Worm (Caenorhabditis elegans) whole organism, mixed stage, embryonic: Measurements from ENCODE around the gene Y56A3A.30.

ENCODE experiments used
- M03D4.4 ChIP-seq: sonication (generic microtip); optimal IDR thresholded peaks from 2 replicates; lab custom pipeline; 2017; ENCODE audit warnings: mild to moderate bottlenecking, missing genetic modification characterization, missing compliant biosample characterization
- bed-3 ChIP-seq: fragments of 200-800 bp; sonication (Bioruptor generic); optimal IDR thresholded peaks from 3 replicates; lab custom pipeline; 2018; ENCODE audit warnings: mild to moderate bottlenecking, missing genetic modification characterization, moderate library complexity, missing compliant biosample characterization
- blmp-1 ChIP-seq: fragments of 150-350 bp; optimal IDR thresholded peaks from 2 replicates; lab custom pipeline; 2014; ENCODE audit warnings: missing biosample characterization, missing genetic modification characterization
- ceh-39 ChIP-seq: fragments of 150-350 bp; optimal IDR thresholded peaks from 2 replicates; lab custom pipeline; 2014; ENCODE audit warnings: missing biosample characterization, missing genetic modification characterization
- ceh-43 ChIP-seq: fragments of 200-800 bp; sonication (Bioruptor generic); optimal IDR thresholded peaks from 2 replicates; lab custom pipeline; 2018; ENCODE audit warnings: mild to moderate bottlenecking, missing genetic modification characterization, moderate library complexity, missing compliant biosample characterization
- cnd-1 ChIP-seq: fragments of 200-800 bp; sonication (Bioruptor generic); optimal IDR thresholded peaks from 2 replicates; lab custom pipeline; 2018; ENCODE audit warnings: mild to moderate bottlenecking, missing genetic modification characterization, missing compliant biosample characterization
- elt-1 ChIP-seq: sonication (generic microtip); optimal IDR thresholded peaks from 2 replicates; lab custom pipeline; 2017; ENCODE audit warnings: missing genetic modification characterization, mild to moderate bottlenecking, missing compliant biosample characterization, antibody characterized with exemption, moderate library complexity, borderline replicate concordance; ENCODE audit not compliant: insufficient read depth
- elt-3 ChIP-seq: fragments of 150-350 bp; optimal IDR thresholded peaks from 2 replicates; lab custom pipeline; 2014; ENCODE audit warnings: missing biosample characterization, missing genetic modification characterization
- flh-1 ChIP-seq: fragments of 200-800 bp; sonication (Bioruptor generic); optimal IDR thresholded peaks from 2 replicates; lab custom pipeline; 2018; ENCODE audit warnings: mild to moderate bottlenecking, missing genetic modification characterization, moderate library complexity, missing compliant biosample characterization
- ham-2 ChIP-seq: fragments of 200-800 bp; sonication (Bioruptor generic); optimal IDR thresholded peaks from 2 replicates; lab custom pipeline; 2018; ENCODE audit warnings: mild to moderate bottlenecking, missing genetic modification characterization, missing compliant biosample characterization
- hlh-1 ChIP-seq: fragments of 150-350 bp; optimal IDR thresholded peaks from 2 replicates; lab custom pipeline; 2014; ENCODE audit warnings: missing biosample characterization, missing genetic modification reagents, missing genetic modification characterization
- lin-13 ChIP-seq: fragments of 150-350 bp; optimal IDR thresholded peaks from 2 replicates; lab custom pipeline; 2014; ENCODE audit warnings: missing biosample characterization, missing genetic modification characterization
- lin-32 ChIP-seq: fragments of 200-800 bp; sonication (Bioruptor generic); optimal IDR thresholded peaks from 2 replicates; lab custom pipeline; 2018; ENCODE audit warnings: mild to moderate bottlenecking, missing genetic modification characterization, missing compliant biosample characterization
- lsy-2 ChIP-seq: fragments of 150-350 bp; optimal IDR thresholded peaks from 2 replicates; lab custom pipeline; 2014; ENCODE audit warnings: missing biosample characterization, missing genetic modification characterization
- mab-5 ChIP-seq: fragments of 150-350 bp; optimal IDR thresholded peaks from 2 replicates; lab custom pipeline; 2014; ENCODE audit warnings: missing biosample characterization, missing genetic modification characterization
- mep-1 ChIP-seq: fragments of 150-350 bp; optimal IDR thresholded peaks from 2 replicates; lab custom pipeline; 2017; ENCODE audit warnings: missing biosample characterization, missing genetic modification reagents, missing genetic modification characterization, inconsistent platforms
- mls-2 ChIP-seq: sonication (generic microtip); optimal IDR thresholded peaks from 2 replicates; lab custom pipeline; 2016; ENCODE audit warnings: mild to moderate bottlenecking, missing genetic modification characterization, moderate library complexity, missing compliant biosample characterization
- nhr-12 ChIP-seq: fragments of 150-350 bp; optimal IDR thresholded peaks from 2 replicates; lab custom pipeline; 2014; ENCODE audit warnings: missing biosample characterization, missing genetic modification characterization
- nhr-2 ChIP-seq: fragments of 150-350 bp; optimal IDR thresholded peaks from 2 replicates; lab custom pipeline; 2014; ENCODE audit warnings: missing biosample characterization, missing genetic modification characterization
- nhr-237 ChIP-seq: fragments of 150-350 bp; optimal IDR thresholded peaks from 2 replicates; lab custom pipeline; 2014; ENCODE audit warnings: missing biosample characterization, missing genetic modification characterization
- nhr-28 ChIP-seq: fragments of 150-350 bp; optimal IDR thresholded peaks from 2 replicates; lab custom pipeline; 2014; ENCODE audit warnings: missing biosample characterization, missing genetic modification characterization
- nhr-76 ChIP-seq: sonication (generic microtip); optimal IDR thresholded peaks from 2 replicates; lab custom pipeline; 2017; ENCODE audit warnings: missing biosample characterization, missing genetic modification characterization
- pha-4 ChIP-seq: fragments of 150-350 bp; optimal IDR thresholded peaks from 2 replicates; lab custom pipeline; 2018; ENCODE audit warnings: missing biosample characterization, missing genetic modification reagents, missing genetic modification characterization
- tbx-8 ChIP-seq: fragments of 200-800 bp; sonication (Bioruptor generic); optimal IDR thresholded peaks from 2 replicates; lab custom pipeline; 2018; ENCODE audit warnings: mild to moderate bottlenecking, missing genetic modification characterization, moderate library complexity, missing compliant biosample characterization
- unc-120 ChIP-seq: sonication (generic microtip); optimal IDR thresholded peaks from 2 replicates; lab custom pipeline; 2017; ENCODE audit warnings: missing genetic modification characterization, missing compliant biosample characterization; ENCODE audit not compliant: poor library complexity, severe bottlenecking
- unc-39 ChIP-seq: fragments of 150-350 bp; optimal IDR thresholded peaks from 2 replicates; lab custom pipeline; 2014; ENCODE audit warnings: missing biosample characterization, missing genetic modification characterization
- unc-62 ChIP-seq: fragments of 150-350 bp; optimal IDR thresholded peaks from 2 replicates; lab custom pipeline; 2014; ENCODE audit warnings: missing biosample characterization, missing genetic modification reagents, missing genetic modification characterization
- zip-8 ChIP-seq: fragments of 150-350 bp; optimal IDR thresholded peaks from 2 replicates; lab custom pipeline; 2014; ENCODE audit warnings: missing biosample characterization, missing genetic modification characterization
- ztf-11 ChIP-seq: fragments of 150-350 bp; optimal IDR thresholded peaks from 2 replicates; lab custom pipeline; 2014; ENCODE audit warnings: missing biosample characterization, missing genetic modification characterization

Y56A3A.30 gene

DNA sequence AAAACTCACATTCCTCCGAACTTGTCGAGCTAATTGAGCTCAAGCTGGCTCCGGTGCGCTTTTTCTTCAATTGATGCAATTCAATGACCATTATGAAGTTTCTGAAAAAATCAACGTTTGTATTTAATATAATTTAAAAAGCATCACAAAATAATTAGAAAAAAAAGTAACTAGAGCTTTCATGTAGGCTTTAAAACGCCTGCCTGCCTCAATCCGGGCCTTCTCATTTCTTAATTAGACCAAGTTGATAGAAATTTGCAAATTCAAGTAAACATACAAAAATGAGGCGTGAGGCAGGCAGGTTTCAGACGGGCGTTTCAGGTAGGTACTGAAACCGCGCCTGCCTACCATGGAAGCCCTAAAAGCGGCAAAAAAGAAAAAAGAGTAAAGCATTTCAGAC is 24.0 kb upstream of the Y56A3A.30 start, which contains the start of gene Y56A3A.33:
TSS of gene Y56A3A.33 (minus strand) at position 101 of the 400 bp plus-strand sequence.
- TF ChIP-seq unc-39 (tag; lab: Kevin White, UChicago) (no peak), nhr-76 (tag; lab: Kevin White, UChicago) (no peak), mls-2 (no peak), flh-1 (GFP tag; lab: Kevin White, UChicago) (no peak), hlh-1 (no peak), elt-1 (tag; lab: Kevin White, UChicago) (no peak), mep-1 (tag; lab: Kevin White, UChicago) (no peak), cnd-1 (tag; lab: Kevin White, UChicago) (no peak), M03D4.4 (tag; lab: Kevin White, UChicago) (no peak), nhr-12 (no peak), nhr-237 (tag; lab: Kevin White, UChicago) (no peak), ceh-43 (no peak), mab-5 (tag; lab: Kevin White, UChicago) (no peak)

DNA sequence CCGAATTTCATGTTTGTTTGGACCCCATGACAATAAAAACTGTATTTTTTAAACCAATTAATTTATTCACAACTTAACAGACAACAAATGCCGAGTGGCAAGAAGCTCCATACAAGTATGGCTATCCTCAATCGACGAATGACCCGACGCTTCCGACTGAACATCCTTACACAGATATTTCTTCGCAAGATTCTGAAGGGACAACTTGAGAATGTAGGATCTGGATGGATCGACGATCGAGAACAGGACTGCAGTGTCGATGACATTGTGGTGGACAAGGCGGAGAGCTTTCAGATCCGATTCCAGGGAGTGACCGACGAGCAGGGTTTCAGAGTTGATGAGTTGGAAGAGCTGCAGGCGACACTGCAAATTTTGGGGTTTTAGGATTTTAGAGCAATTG is 20.7 kb upstream of the Y56A3A.30 start:
- TF ChIP-seq nhr-2 (tag; lab: Kevin White, UChicago) (no peak), bed-3 (GFP tag; lab: Kevin White, UChicago) (no peak), tbx-8 (GFP tag; lab: Kevin White, UChicago) (no peak), blmp-1 (tag; lab: Kevin White, UChicago) (no peak), ham-2 (GFP tag; lab: Kevin White, UChicago) (no peak), nhr-28 (tag; lab: Kevin White, UChicago) (no peak), ztf-11 (tag; lab: Kevin White, UChicago) (no peak), nhr-76 (tag; lab: Kevin White, UChicago) (no peak), pha-4 (tag; lab: Kevin White, UChicago) (no peak)
- TF ChIP-seq, all 35 proteins: peak for 0

DNA sequence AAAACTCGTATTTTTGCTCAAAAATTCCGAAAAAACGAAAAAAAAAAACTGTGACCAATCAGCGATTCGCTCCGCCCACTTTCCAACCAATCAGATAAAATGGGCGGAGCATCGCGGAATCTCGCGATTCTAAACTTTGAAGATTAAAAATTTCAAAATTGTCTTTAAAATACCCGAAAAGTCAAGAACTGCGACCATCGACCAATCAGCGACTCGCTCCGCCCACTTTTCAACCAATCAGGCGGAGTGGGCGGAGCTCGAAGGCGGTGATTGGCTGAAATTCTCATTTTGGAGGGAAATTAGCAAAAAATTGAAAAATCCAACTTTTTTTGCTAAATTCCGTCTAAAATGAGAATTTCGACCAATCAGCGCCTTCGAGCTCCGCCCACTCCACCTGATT is 16.9 kb upstream of the Y56A3A.30 start:
- no peak for TF ChIP-seq ceh-39 (tag; lab: Kevin White, UChicago)
- TF ChIP-seq M03D4.4 (tag; lab: Kevin White, UChicago): no peak
- no peak for TF ChIP-seq ztf-11 (tag; lab: Kevin White, UChicago)
- TF ChIP-seq elt-3 (tag; lab: Kevin White, UChicago): no peak

DNA sequence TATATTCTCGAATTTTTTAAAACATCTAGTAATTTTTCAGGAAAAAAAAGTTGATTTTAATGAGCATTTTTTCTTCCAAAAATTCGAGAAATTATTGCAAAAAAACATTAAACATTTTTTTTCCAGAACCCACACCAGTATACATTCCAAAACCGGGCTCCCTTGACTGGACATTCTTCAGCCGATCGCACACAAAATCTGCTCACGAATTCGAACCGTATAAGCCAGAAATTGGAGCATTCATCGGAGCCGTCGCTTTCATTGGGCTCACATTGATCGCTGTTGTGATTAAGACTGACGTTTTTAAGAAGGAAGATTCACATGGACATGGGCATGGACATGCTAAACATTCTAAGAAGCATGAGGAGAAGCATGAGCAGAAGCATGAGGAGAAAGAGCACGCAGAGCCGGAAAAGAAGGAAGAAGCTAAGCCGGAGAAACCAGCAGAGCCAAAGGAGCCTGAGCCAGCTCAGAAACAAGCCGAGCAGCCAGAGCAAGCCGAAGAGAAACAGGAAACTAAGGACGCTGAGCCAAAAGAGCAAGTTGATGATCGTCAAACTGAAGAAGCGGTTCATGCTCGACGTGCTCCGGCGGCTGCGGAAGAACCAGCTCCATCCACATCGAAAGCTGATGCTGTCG is 12.9 kb upstream of the Y56A3A.30 start:
- TF ChIP-seq unc-39 (tag; lab: Kevin White, UChicago) (no peak), nhr-237 (tag; lab: Kevin White, UChicago) (no peak), zip-8 (tag; lab: Kevin White, UChicago) (no peak), mls-2 (no peak), mab-5 (tag; lab: Kevin White, UChicago) (no peak), unc-62 (GFP tag; lab: Kevin White, UChicago) (no peak), unc-120 (tag; lab: Kevin White, UChicago) (no peak), ztf-11 (tag; lab: Kevin White, UChicago) (no peak), nhr-76 (tag; lab: Kevin White, UChicago) (no peak), elt-1 (tag; lab: Kevin White, UChicago) (no peak), nhr-12 (no peak), bed-3 (GFP tag; lab: Kevin White, UChicago) (no peak), hlh-1 (no peak)

DNA sequence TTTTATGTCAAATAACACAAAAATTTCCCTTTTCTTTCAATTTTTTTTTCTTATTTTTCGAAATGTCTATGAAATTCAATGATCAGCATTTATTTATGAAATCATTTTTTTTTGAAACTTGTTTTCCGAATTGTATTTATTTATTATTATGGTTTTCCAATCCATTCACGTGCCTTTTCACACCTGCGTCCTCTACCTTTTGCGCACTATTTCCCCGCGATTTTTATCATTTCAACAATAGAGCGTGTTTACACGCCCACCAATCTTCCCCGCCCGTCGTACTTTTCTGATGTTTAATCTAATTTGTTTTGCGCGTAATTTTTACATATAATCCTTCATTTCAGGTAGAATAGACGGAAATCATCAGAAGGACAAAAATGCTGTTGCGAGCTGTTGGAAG is 11.0 kb upstream of the Y56A3A.30 start, which contains the start of gene wah-1:
TSS of gene wah-1 (plus strand) at position 345 of the 400 bp plus-strand sequence.
- TF ChIP-seq mep-1 (tag; lab: Kevin White, UChicago): peak; percentile 9
- no peak for TF ChIP-seq pha-4 (tag; lab: Kevin White, UChicago)

DNA sequence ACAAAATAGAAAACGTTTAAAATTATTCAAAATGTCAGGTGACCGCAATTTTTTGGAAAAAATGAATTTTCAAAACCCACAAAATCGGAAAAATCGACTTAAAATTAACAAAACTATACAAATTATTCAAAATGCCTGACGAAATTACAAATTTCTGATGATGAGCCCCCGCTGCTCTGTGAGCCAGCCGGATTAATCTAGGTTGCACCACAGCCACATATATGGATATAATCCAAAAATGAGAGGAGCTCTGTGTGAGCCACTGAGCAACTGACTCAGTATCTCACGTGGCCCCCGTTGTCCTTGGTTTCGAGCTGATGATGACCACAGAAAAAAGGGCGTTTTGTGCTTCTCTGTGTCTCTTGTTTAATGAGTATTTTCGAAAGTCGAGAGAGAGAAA is 6.2 kb upstream of the Y56A3A.30 start:
- TF ChIP-seq nhr-12 (no peak), tbx-8 (GFP tag; lab: Kevin White, UChicago) (no peak), unc-120 (tag; lab: Kevin White, UChicago) (no peak), blmp-1 (tag; lab: Kevin White, UChicago) (no peak), bed-3 (GFP tag; lab: Kevin White, UChicago) (no peak), mep-1 (tag; lab: Kevin White, UChicago) (no peak), nhr-76 (tag; lab: Kevin White, UChicago) (no peak), cnd-1 (tag; lab: Kevin White, UChicago) (no peak), mls-2 (no peak), nhr-2 (tag; lab: Kevin White, UChicago) (no peak), lsy-2 (tag; lab: Kevin White, UChicago) (no peak), ztf-11 (tag; lab: Kevin White, UChicago) (no peak), lin-13 (tag; lab: Kevin White, UChicago) (no peak), lin-32 (no peak)
- TF ChIP-seq, all 35 proteins: peak for 0
